Worm (Caenorhabditis elegans) whole organism, late embryonic: ENCODE results near the gene dbl-1.

Experiments
- F13H6.1 ChIP-seq: sonication (generic microtip); optimal IDR thresholded peaks from 2 replicates; lab custom pipeline; 2016; ENCODE audit warnings: missing genetic modification characterization, missing compliant biosample characterization
- ahr-1 ChIP-seq: sonication (generic microtip); optimal IDR thresholded peaks from 2 replicates; lab custom pipeline; 2016; ENCODE audit warnings: missing genetic modification characterization, missing compliant biosample characterization
- ceh-48 ChIP-seq: sonication (generic microtip); optimal IDR thresholded peaks from 2 replicates; lab custom pipeline; 2016; ENCODE audit warnings: missing genetic modification characterization, inconsistent platforms, missing compliant biosample characterization
- dve-1 ChIP-seq: sonication (generic microtip); optimal IDR thresholded peaks from 2 replicates; lab custom pipeline; 2017; ENCODE audit warnings: antibody characterized with exemption, mild to moderate bottlenecking, missing genetic modification characterization, missing compliant biosample characterization
- lim-6 ChIP-seq: sonication (generic microtip); optimal IDR thresholded peaks from 2 replicates; lab custom pipeline; 2016; ENCODE audit warnings: missing genetic modification characterization, missing compliant biosample characterization
- mec-3 ChIP-seq: sonication (generic microtip); optimal IDR thresholded peaks from 2 replicates; lab custom pipeline; 2016; ENCODE audit warnings: borderline replicate concordance, missing genetic modification characterization, missing compliant biosample characterization
- pqm-1 ChIP-seq: sonication (generic microtip); optimal IDR thresholded peaks from 2 replicates; lab custom pipeline; 2016; ENCODE audit warnings: missing genetic modification characterization, missing compliant biosample characterization
- pros-1 ChIP-seq: fragments of 150-350 bp; optimal IDR thresholded peaks from 2 replicates; lab custom pipeline; 2014; ENCODE audit warnings: missing biosample characterization, missing genetic modification reagents, missing genetic modification characterization
- ref-2 ChIP-seq: sonication (generic microtip); optimal IDR thresholded peaks from 2 replicates; lab custom pipeline; 2016; ENCODE audit warnings: missing genetic modification characterization, missing compliant biosample characterization
- unc-55 ChIP-seq: sonication (generic microtip); optimal IDR thresholded peaks from 2 replicates; lab custom pipeline; 2017; ENCODE audit warnings: missing biosample characterization, missing genetic modification reagents, missing genetic modification characterization

ce11 chrV:6751493-6752100, 6.3 kb upstream of the dbl-1 start:
- TF ChIP-seq dve-1 (no peak), unc-55 (GFP tag; lab: Kevin White, UChicago) (no peak), mec-3 (tag; lab: Kevin White, UChicago) (no peak), ref-2 (no peak), lim-6 (no peak), pqm-1 (tag; lab: Kevin White, UChicago) (no peak), pros-1 (tag; lab: Kevin White, UChicago) (no peak), ceh-48 (tag; lab: Kevin White, UChicago) (no peak), F13H6.1 (tag; lab: Kevin White, UChicago) (no peak), ahr-1 (tag; lab: Kevin White, UChicago) (no peak)
